Fruit fly (Drosophila melanogaster) whole organism, embryonic: ENCODE data around the gene spo.

ENCODE experiments used
- Adf1 ChIP-seq: fragments of 200-800 bp; sonication (Bioruptor generic); IDR thresholded peaks from 2 replicates; pipeline ENCODE4 v1.3.6; 2022; ENCODE audit warnings: missing biosample characterization, missing genetic modification characterization
- Atf-2 ChIP-seq: fragments of 200-800 bp; sonication (Bioruptor generic); optimal IDR thresholded peaks from 2 replicates; lab custom pipeline; 2016; ENCODE audit warnings: missing biosample characterization, missing genetic modification characterization
- CG10147 ChIP-seq: fragments of 200-800 bp; sonication (Bioruptor generic); optimal IDR thresholded peaks from 2 replicates; lab custom pipeline; 2019; ENCODE audit warnings: missing biosample characterization, mild to moderate bottlenecking, missing genetic modification characterization, moderate library complexity
- CG10959 ChIP-seq: fragments of 200-800 bp; sonication (Bioruptor generic); IDR thresholded peaks from 2 replicates; pipeline ENCODE4 v1.3.6; 2022; ENCODE audit warnings: missing biosample characterization, missing genetic modification characterization
- CG14014 ChIP-seq: fragments of 200-800 bp; sonication (Bioruptor generic); IDR thresholded peaks from 2 replicates; pipeline ENCODE4 v1.3.6; 2022; ENCODE audit warnings: missing biosample characterization, missing genetic modification characterization
- CG15269 ChIP-seq: fragments of 200-800 bp; sonication (Bioruptor generic); optimal IDR thresholded peaks from 2 replicates; lab custom pipeline; 2018; ENCODE audit warnings: missing biosample characterization, mild to moderate bottlenecking, missing genetic modification characterization, moderate library complexity
- CG15601 ChIP-seq: fragments of 200-800 bp; sonication (Bioruptor generic); optimal IDR thresholded peaks from 3 replicates; lab custom pipeline; 2019; ENCODE audit warnings: missing biosample characterization, mild to moderate bottlenecking, missing genetic modification characterization, moderate library complexity
- CG16815 ChIP-seq: fragments of 200-800 bp; sonication (Bioruptor generic); optimal IDR thresholded peaks from 3 replicates; lab custom pipeline; 2017; ENCODE audit warnings: missing biosample characterization, mild to moderate bottlenecking, missing genetic modification characterization
- CG2889 ChIP-seq: fragments of 200-800 bp; sonication (Bioruptor generic); IDR thresholded peaks from 3 replicates; pipeline ENCODE4 v1.3.6; 2022; ENCODE audit warnings: missing biosample characterization, missing genetic modification characterization
- CG32772 ChIP-seq: fragments of 200-800 bp; sonication (Bioruptor generic); IDR thresholded peaks from 2 replicates; pipeline ENCODE4 v1.3.6; 2022; ENCODE audit warnings: missing biosample characterization, missing genetic modification characterization
- CG34224 ChIP-seq: fragments of 200-800 bp; sonication (Bioruptor generic); IDR thresholded peaks from 3 replicates; pipeline ENCODE4 v1.3.6; 2022; ENCODE audit warnings: missing biosample characterization, missing genetic modification characterization; ENCODE audit not compliant: partially characterized antibody
- CG42726 ChIP-seq: fragments of 200-800 bp; sonication (Bioruptor generic); IDR thresholded peaks from 2 replicates; pipeline ENCODE4 v1.3.6; 2022; ENCODE audit warnings: missing biosample characterization, missing genetic modification characterization; ENCODE audit not compliant: partially characterized antibody
- CG4360 ChIP-seq: fragments of 200-800 bp; sonication (Bioruptor generic); IDR thresholded peaks from 2 replicates; pipeline ENCODE4 v1.3.6; 2022; ENCODE audit warnings: missing biosample characterization, missing genetic modification characterization
- CG6683 ChIP-seq: fragments of 200-800 bp; sonication (Bioruptor generic); optimal IDR thresholded peaks from 2 replicates; lab custom pipeline; 2017; ENCODE audit warnings: missing biosample characterization, mild to moderate bottlenecking, missing genetic modification characterization, missing genetic modification reagents
- CG6791 ChIP-seq: fragments of 200-800 bp; sonication (Bioruptor generic); IDR thresholded peaks from 3 replicates; pipeline ENCODE4 v1.3.6; 2022; ENCODE audit warnings: missing biosample characterization, missing genetic modification characterization; ENCODE audit not compliant: partially characterized antibody
- CG6813 ChIP-seq: fragments of 200-800 bp; sonication (Bioruptor generic); optimal IDR thresholded peaks from 2 replicates; lab custom pipeline; 2017; ENCODE audit warnings: missing biosample characterization, missing genetic modification characterization, mild to moderate bottlenecking, moderate library complexity, missing genetic modification reagents
- CG7745 ChIP-seq: fragments of 200-800 bp; sonication (Bioruptor generic); optimal IDR thresholded peaks from 2 replicates; lab custom pipeline; 2018; ENCODE audit warnings: missing biosample characterization, mild to moderate bottlenecking, missing genetic modification characterization, moderate library complexity
- Dek ChIP-seq: fragments of 200-800 bp; sonication (Bioruptor generic); optimal IDR thresholded peaks from 3 replicates; lab custom pipeline; 2019; ENCODE audit warnings: missing biosample characterization, mild to moderate bottlenecking, missing genetic modification characterization, moderate library complexity
- Dref ChIP-seq: fragments of 200-800 bp; sonication (Bioruptor generic); IDR thresholded peaks from 2 replicates; pipeline ENCODE4 v1.3.6; 2022; ENCODE audit warnings: missing biosample characterization, missing genetic modification characterization
- ERR ChIP-seq: fragments of 200-800 bp; sonication (Bioruptor generic); optimal IDR thresholded peaks from 2 replicates; lab custom pipeline; 2016; ENCODE audit warnings: missing biosample characterization, missing genetic modification characterization
- Elba2 ChIP-seq: fragments of 200-800 bp; sonication (Bioruptor generic); optimal IDR thresholded peaks from 3 replicates; lab custom pipeline; 2016; ENCODE audit warnings: missing biosample characterization, missing genetic modification characterization
- Ets65A ChIP-seq: fragments of 200-800 bp; sonication (Bioruptor generic); peaks from one replicate; lab custom pipeline; 2016; ENCODE audit warnings: missing biosample characterization, missing genetic modification characterization
- Gug ChIP-seq: fragments of 200-800 bp; sonication (Bioruptor generic); IDR thresholded peaks from 4 replicates; pipeline ENCODE4 v1.3.6; 2022; ENCODE audit warnings: missing biosample characterization, missing genetic modification characterization
- Hr3 ChIP-seq: fragments of 200-800 bp; sonication (Bioruptor generic); optimal IDR thresholded peaks from 3 replicates; lab custom pipeline; 2016; ENCODE audit warnings: missing biosample characterization, missing genetic modification characterization
- Lpt ChIP-seq: fragments of >200 bp; optimal IDR thresholded peaks from 2 replicates; lab custom pipeline; 2018; ENCODE audit warnings: missing biosample characterization, missing genetic modification characterization
- Med ChIP-seq: fragments of 200-800 bp; sonication (Bioruptor generic); peaks from one replicate; lab custom pipeline; 2016; ENCODE audit warnings: missing biosample characterization, missing genetic modification characterization, mild to moderate bottlenecking, inconsistent platforms, moderate library complexity
- NK7.1 ChIP-seq: fragments of 200-800 bp; sonication (Bioruptor generic); optimal IDR thresholded peaks from 3 replicates; lab custom pipeline; 2016; ENCODE audit warnings: missing biosample characterization, missing genetic modification characterization
- Sox102F ChIP-seq: fragments of 200-800 bp; sonication (Bioruptor generic); optimal IDR thresholded peaks from 2 replicates; lab custom pipeline; 2018; ENCODE audit warnings: missing biosample characterization, mild to moderate bottlenecking, missing genetic modification characterization, moderate library complexity
- Sry-β ChIP-seq: fragments of 200-800 bp; sonication (Bioruptor generic); optimal IDR thresholded peaks from 2 replicates; lab custom pipeline; 2018; ENCODE audit warnings: missing biosample characterization, mild to moderate bottlenecking, missing genetic modification characterization, moderate library complexity
- ash1 ChIP-seq: fragments of 200-800 bp; sonication (Bioruptor generic); optimal IDR thresholded peaks from 2 replicates; lab custom pipeline; 2018; ENCODE audit warnings: missing biosample characterization, mild to moderate bottlenecking, missing genetic modification characterization
- bigmax ChIP-seq: fragments of 200-800 bp; sonication (Bioruptor generic); optimal IDR thresholded peaks from 2 replicates; lab custom pipeline; 2018; ENCODE audit warnings: missing biosample characterization, mild to moderate bottlenecking, missing genetic modification characterization
- chn ChIP-seq: fragments of 200-800 bp; sonication (Bioruptor generic); optimal IDR thresholded peaks from 2 replicates; lab custom pipeline; 2016; ENCODE audit warnings: missing biosample characterization, missing genetic modification characterization
- exex ChIP-seq: fragments of 200-800 bp; sonication (Bioruptor generic); optimal IDR thresholded peaks from 4 replicates; lab custom pipeline; 2018; ENCODE audit warnings: missing biosample characterization, mild to moderate bottlenecking, missing genetic modification characterization, moderate library complexity
- hth ChIP-seq: fragments of >200 bp; optimal IDR thresholded peaks from 2 replicates; lab custom pipeline; 2017; ENCODE audit warnings: inconsistent platforms
- inv ChIP-seq: fragments of 200-800 bp; sonication (Bioruptor generic); IDR thresholded peaks from 2 replicates; pipeline ENCODE4 v1.3.6; 2022; ENCODE audit warnings: missing biosample characterization, missing genetic modification characterization; ENCODE audit not compliant: partially characterized antibody
- kah ChIP-seq: fragments of 200-800 bp; sonication (Bioruptor generic); optimal IDR thresholded peaks from 2 replicates; lab custom pipeline; 2018; ENCODE audit warnings: missing biosample characterization, mild to moderate bottlenecking, missing genetic modification characterization
- nerfin-1 ChIP-seq: fragments of 200-800 bp; sonication (Bioruptor generic); optimal IDR thresholded peaks from 3 replicates; lab custom pipeline; 2019; ENCODE audit warnings: missing biosample characterization, mild to moderate bottlenecking, missing genetic modification characterization, moderate library complexity
- nerfin-2 ChIP-seq: fragments of 200-800 bp; sonication (Bioruptor generic); IDR thresholded peaks from 2 replicates; pipeline ENCODE4 v1.3.6; 2022; ENCODE audit warnings: missing biosample characterization, missing genetic modification characterization; ENCODE audit not compliant: partially characterized antibody
- oc ChIP-seq: fragments of 200-800 bp; sonication (Bioruptor generic); optimal IDR thresholded peaks from 2 replicates; lab custom pipeline; 2018; ENCODE audit warnings: missing biosample characterization, mild to moderate bottlenecking, missing genetic modification characterization, moderate library complexity
- pan ChIP-seq, 4 experiments: fragments of >200 bp in 3 of 4; fragments of 200-800 bp in 1 of 4; sonication (Bioruptor generic) in 1 of 4; optimal IDR thresholded peaks in 3 of 4; IDR thresholded peaks in 1 of 4; 2 replicates each; pipeline versions ENCODE4 v1.3.6 to Lab custom; 2017 to 2022; ENCODE audit warnings: missing biosample characterization in 2 of 4, missing genetic modification characterization in 2 of 4, mixed read lengths in 1 of 4
- ranshi ChIP-seq: fragments of 200-800 bp; sonication (Bioruptor generic); IDR thresholded peaks from 2 replicates; pipeline ENCODE4 v1.3.6; 2022; ENCODE audit warnings: missing biosample characterization, missing genetic modification characterization
- run ChIP-seq: fragments of 200-800 bp; sonication (Bioruptor generic); optimal IDR thresholded peaks from 3 replicates; lab custom pipeline; 2018; ENCODE audit warnings: missing biosample characterization, mild to moderate bottlenecking, missing genetic modification characterization
- scrt ChIP-seq: fragments of 200-800 bp; sonication (Bioruptor generic); optimal IDR thresholded peaks from 2 replicates; lab custom pipeline; 2018; ENCODE audit warnings: missing biosample characterization, mild to moderate bottlenecking, missing genetic modification characterization, moderate library complexity
- shn ChIP-seq: fragments of 200-800 bp; sonication (Bioruptor generic); optimal IDR thresholded peaks from 3 replicates; lab custom pipeline; 2016; ENCODE audit warnings: missing biosample characterization, missing genetic modification characterization
- sim ChIP-seq: fragments of 200-800 bp; sonication (Bioruptor generic); IDR thresholded peaks from 2 replicates; pipeline ENCODE4 v1.3.6; 2022; ENCODE audit warnings: missing biosample characterization, missing genetic modification characterization
- unc-4 ChIP-seq: fragments of 200-800 bp; sonication (Bioruptor generic); IDR thresholded peaks from 2 replicates; pipeline ENCODE4 v1.3.6; 2022; ENCODE audit warnings: missing biosample characterization, missing genetic modification characterization; ENCODE audit not compliant: partially characterized antibody
- usp ChIP-seq: fragments of >200 bp; optimal IDR thresholded peaks from 2 replicates; lab custom pipeline; 2017; ENCODE audit warnings: missing biosample characterization, missing genetic modification characterization
- vnd ChIP-seq: fragments of 200-800 bp; sonication (Bioruptor generic); IDR thresholded peaks from 3 replicates; pipeline ENCODE4 v1.3.6; 2022; ENCODE audit warnings: missing biosample characterization, missing genetic modification characterization; ENCODE audit not compliant: partially characterized antibody
- vvl ChIP-seq: fragments of 200-800 bp; sonication (Bioruptor generic); IDR thresholded peaks from 2 replicates; pipeline ENCODE4 v1.3.6; 2022; ENCODE audit warnings: missing biosample characterization, missing genetic modification characterization
- zfh2 ChIP-seq: fragments of 200-800 bp; sonication (Bioruptor generic); optimal IDR thresholded peaks from 2 replicates; lab custom pipeline; 2016; ENCODE audit warnings: missing biosample characterization, missing genetic modification characterization

spo gene

DNA sequence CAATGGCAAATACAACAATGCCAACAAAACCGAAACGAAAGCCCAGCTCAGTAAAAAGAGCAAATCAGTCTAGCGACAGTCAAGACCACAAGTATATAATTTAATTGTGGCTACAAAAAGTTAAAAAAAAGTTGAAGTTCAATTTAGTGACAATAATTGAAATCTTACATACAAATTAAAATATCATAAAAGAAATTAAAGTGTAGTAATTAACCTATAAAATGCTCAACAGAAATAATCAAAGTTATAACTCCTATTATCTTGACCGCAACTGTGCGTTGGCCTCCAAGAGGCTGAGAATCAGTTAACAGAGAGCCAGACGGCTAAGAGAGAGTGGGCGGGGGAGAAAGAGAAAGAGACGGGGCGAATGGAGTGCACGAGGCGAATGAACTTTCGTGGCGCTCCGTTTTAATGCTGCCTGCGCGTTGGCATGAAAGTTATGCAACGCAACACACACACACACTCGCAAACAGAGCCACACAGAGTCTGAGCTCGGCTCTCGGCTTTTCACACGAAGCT is 19.4 kb upstream of the spo start (continued):
- TF ChIP-seq CG15601 (tag; lab: Kevin White, UChicago) = peak; percentile 94
- TF ChIP-seq CG4360 = 0 out of 2 replicates have a peak, but pooled peaks have one; percentile 25
- no peak for TF ChIP-seq Gug (GFP tag; lab: Robert Waterston, UW)
- no peak for TF ChIP-seq exex
- no peak for TF ChIP-seq CG42726 (GFP tag; lab: Robert Waterston, UW)
- peak; percentile 86 for TF ChIP-seq oc (tag; lab: Kevin White, UChicago)
- peak; percentile 49 for TF ChIP-seq CG16815 (GFP tag; lab: Kevin White, UChicago)
- TF ChIP-seq CG34224 (GFP tag; lab: Robert Waterston, UW) = no peak
- TF ChIP-seq unc-4 (GFP tag; lab: Robert Waterston, UW) = no peak
- no peak for TF ChIP-seq nerfin-2 (GFP tag; lab: Robert Waterston, UW)
- TF ChIP-seq CG6813 (GFP tag; lab: Kevin White, UChicago) = peak; percentile 75
- no peak for TF ChIP-seq Lpt (GFP tag; lab: Kevin White, UChicago)
- peak; percentile 61; the same call in 1 of the 2 replicates for TF ChIP-seq ranshi (GFP tag; lab: Robert Waterston, UW)
- peak; percentile 88 for TF ChIP-seq nerfin-1 (tag; lab: Kevin White, UChicago)
- peak; percentile 82 for TF ChIP-seq CG15269 (tag; lab: Kevin White, UChicago)
- no peak for TF ChIP-seq CG6683 (GFP tag; lab: Kevin White, UChicago)
- no peak for TF ChIP-seq Adf1 (GFP tag; lab: Robert Waterston, UW)
- peak; percentile 92 for TF ChIP-seq vvl (GFP tag; lab: Robert Waterston, UW)
- TF ChIP-seq CG14014 (GFP tag; lab: Robert Waterston, UW) = peak; percentile 35; the same call in 1 of the 2 replicates
- no peak for TF ChIP-seq inv
- TF ChIP-seq Dref (GFP tag; lab: Robert Waterston, UW) = no peak
- no peak for TF ChIP-seq hth (lab: Kevin White, UChicago)
- no peak for TF ChIP-seq Elba2 (GFP tag; lab: Kevin White, UChicago)
- peak; percentile 71 for TF ChIP-seq CG7745 (tag; lab: Kevin White, UChicago)
- peak; percentile 88 for TF ChIP-seq Sox102F
- peak; percentile 73 for TF ChIP-seq run (tag; lab: Kevin White, UChicago)
- no peak for TF ChIP-seq NK7.1 (GFP tag; lab: Kevin White, UChicago)
- TF ChIP-seq Hr3 (GFP tag; lab: Kevin White, UChicago) = peak; percentile 75
- peak; percentile 86 for TF ChIP-seq Ets65A (GFP tag; lab: Kevin White, UChicago)
- no peak for TF ChIP-seq Atf-2 (GFP tag; lab: Kevin White, UChicago)
- TF ChIP-seq chn (GFP tag; lab: Kevin White, UChicago) = peak; percentile 73
- no peak for TF ChIP-seq CG2889 (GFP tag; lab: Robert Waterston, UW)
- no peak for TF ChIP-seq sim (GFP tag; lab: Robert Waterston, UW)
- TF ChIP-seq bigmax (GFP tag; lab: Kevin White, UChicago) = no peak
- no peak for TF ChIP-seq pan (optimal IDR thresholded peaks at IDR 0.05; lab: Kevin White, UChicago)
- TF ChIP-seq pan (GFP tag; optimal IDR thresholded peaks at IDR 0.05 in 1 of 2, IDR thresholded peaks at IDR 0.05 in 1 of 2) = peak in 1 of 2 experiments; percentile 66
- TF ChIP-seq CG6791 (GFP tag; lab: Robert Waterston, UW) = no peak
- TF ChIP-seq zfh2 (GFP tag; lab: Kevin White, UChicago) = no peak
- TF ChIP-seq ash1 = no peak
- peak; percentile 7 for TF ChIP-seq Sry-β
- peak; percentile 70 for TF ChIP-seq Dek (tag; lab: Kevin White, UChicago)
- TF ChIP-seq shn (GFP tag; lab: Kevin White, UChicago) = no peak
- TF ChIP-seq ERR (GFP tag; lab: Kevin White, UChicago) = no peak
- TF ChIP-seq Med (GFP tag; lab: Kevin White, UChicago) = no peak
- peak; percentile 72 for TF ChIP-seq CG10147
- TF ChIP-seq kah (GFP tag; lab: Kevin White, UChicago) = peak; percentile 63
- TF ChIP-seq vnd (GFP tag; lab: Robert Waterston, UW) = no peak
- no peak for TF ChIP-seq usp (GFP tag; lab: Kevin White, UChicago)
- peak; percentile 43; the same call in 1 of the 2 replicates for TF ChIP-seq CG32772 (GFP tag; lab: Robert Waterston, UW)
- peak; percentile 67 for TF ChIP-seq scrt (GFP tag; lab: Kevin White, UChicago)
- TF ChIP-seq CG10959 (GFP tag; lab: Robert Waterston, UW) = peak; percentile 57
